Worm (Caenorhabditis elegans) whole organism, midembryonic: ENCODE data around the gene spe-41.

Source experiments
- T22C8.4 ChIP-seq: fragments of 200-800 bp; sonication (Bioruptor generic); IDR thresholded peaks from 2 replicates; pipeline ENCODE4 v1.3.6; 2022; ENCODE audit warnings: missing genetic modification characterization, missing compliant biosample characterization
- cog-1 ChIP-seq: sonication (generic microtip); optimal IDR thresholded peaks from 2 replicates; lab custom pipeline; 2016; ENCODE audit warnings: missing genetic modification characterization, missing compliant biosample characterization
- flt-1 ChIP-seq: fragments of 200-800 bp; sonication (Bioruptor generic); IDR thresholded peaks from 2 replicates; pipeline ENCODE4 v1.3.6; 2022; ENCODE audit warnings: missing genetic modification characterization, missing compliant biosample characterization
- klf-2 ChIP-seq: fragments of 200-800 bp; sonication (Bioruptor generic); conservative IDR thresholded peaks from 2 replicates; pipeline ENCODE4 v1.3.6; 2022; ENCODE audit warnings: missing genetic modification reagents, missing genetic modification characterization, missing compliant biosample characterization
- med-1 ChIP-seq: sonication (generic microtip); optimal IDR thresholded peaks from 2 replicates; lab custom pipeline; 2017; ENCODE audit warnings: missing genetic modification characterization, mild to moderate bottlenecking, missing compliant biosample characterization, antibody characterized with exemption, missing genetic modification reagents; ENCODE audit not compliant: insufficient read depth
- ref-1 ChIP-seq: fragments of 200-800 bp; sonication (Bioruptor generic); conservative IDR thresholded peaks from 2 replicates; pipeline ENCODE4 v1.3.6; 2022; ENCODE audit warnings: missing genetic modification reagents, missing genetic modification characterization, missing compliant biosample characterization
- tab-1 ChIP-seq: fragments of 200-800 bp; sonication (Bioruptor generic); IDR thresholded peaks from 2 replicates; pipeline ENCODE4 v1.3.6; 2022; ENCODE audit warnings: missing genetic modification characterization, missing compliant biosample characterization
- ztf-29 ChIP-seq: fragments of 200-800 bp; sonication (Bioruptor generic); IDR thresholded peaks from 2 replicates; pipeline ENCODE4 v1.3.6; 2022; ENCODE audit warnings: missing genetic modification reagents, missing genetic modification characterization, missing compliant biosample characterization

- TF ChIP-seq klf-2 (GFP tag; lab: Robert Waterston, UW) (no peak), ztf-29 (GFP tag; lab: Robert Waterston, UW) (no peak), flt-1 (no peak), T22C8.4 (GFP tag; lab: Robert Waterston, UW) (no peak), cog-1 (tag; lab: Kevin White, UChicago) (no peak), tab-1 (no peak), med-1 (GFP tag; lab: Kevin White, UChicago) (no peak), ref-1 (GFP tag; lab: Robert Waterston, UW) (no peak)
These were observed 27.0 kb upstream of the spe-41 start for ce11 chrIII:3470973-3471372.
